Fruit fly (Drosophila melanogaster) whole organism, prepupa: Measurements from ENCODE around the gene dpp.

Experiments used
- Blimp-1 ChIP-seq: fragments of 200-800 bp; sonication (Bioruptor generic); optimal IDR thresholded peaks from 3 replicates; lab custom pipeline; 2017; ENCODE audit warnings: missing biosample characterization, missing genetic modification characterization, mild to moderate bottlenecking, moderate library complexity, missing genetic modification reagents
- CG10631 ChIP-seq: fragments of 200-800 bp; sonication (Bioruptor generic); optimal IDR thresholded peaks from 2 replicates; lab custom pipeline; 2016; ENCODE audit warnings: missing biosample characterization, missing genetic modification characterization
- CG10669 ChIP-seq: fragments of 200-800 bp; sonication (Bioruptor generic); optimal IDR thresholded peaks from 3 replicates; lab custom pipeline; 2018; ENCODE audit warnings: missing biosample characterization, mild to moderate bottlenecking, missing genetic modification characterization, moderate library complexity
- CG11762 ChIP-seq: fragments of 200-800 bp; sonication (Bioruptor generic); optimal IDR thresholded peaks from 3 replicates; lab custom pipeline; 2016; ENCODE audit warnings: missing biosample characterization, missing genetic modification characterization; ENCODE audit not compliant: insufficient read depth
- CG11902 ChIP-seq: fragments of 200-800 bp; sonication (Bioruptor generic); optimal IDR thresholded peaks from 3 replicates; lab custom pipeline; 2016; ENCODE audit warnings: missing biosample characterization, missing genetic modification characterization
- CG15336 ChIP-seq: fragments of 200-800 bp; sonication (Bioruptor generic); IDR thresholded peaks from 2 replicates; pipeline ENCODE4 v1.3.6; 2022; ENCODE audit warnings: missing biosample characterization, missing genetic modification characterization
- CG16779 ChIP-seq: fragments of 200-800 bp; sonication (Bioruptor generic); optimal IDR thresholded peaks from 3 replicates; lab custom pipeline; 2017; ENCODE audit warnings: missing biosample characterization, mild to moderate bottlenecking, missing genetic modification characterization
- CG3032 ChIP-seq: fragments of 200-800 bp; optimal IDR thresholded peaks from 2 replicates; lab custom pipeline; 2019; ENCODE audit warnings: missing biosample characterization, mild to moderate bottlenecking, missing genetic modification characterization, moderate library complexity
- CG31627 ChIP-seq: fragments of 200-800 bp; sonication (Bioruptor generic); optimal IDR thresholded peaks from 3 replicates; lab custom pipeline; 2016; ENCODE audit warnings: missing biosample characterization, missing genetic modification characterization
- CG32006 ChIP-seq: fragments of 200-800 bp; sonication (Bioruptor generic); optimal IDR thresholded peaks from 3 replicates; lab custom pipeline; 2017; ENCODE audit warnings: missing biosample characterization, mild to moderate bottlenecking, missing genetic modification characterization
- CG34406 ChIP-seq: fragments of 200-800 bp; sonication (Bioruptor generic); optimal IDR thresholded peaks from 3 replicates; lab custom pipeline; 2016; ENCODE audit warnings: missing biosample characterization, missing genetic modification characterization
- CG3919 ChIP-seq: fragments of 200-800 bp; sonication (Bioruptor generic); optimal IDR thresholded peaks from 3 replicates; lab custom pipeline; 2016; ENCODE audit warnings: missing biosample characterization, missing genetic modification characterization
- CG4318 ChIP-seq: fragments of 200-800 bp; sonication (Bioruptor generic); optimal IDR thresholded peaks from 3 replicates; lab custom pipeline; 2017; ENCODE audit warnings: missing biosample characterization, mild to moderate bottlenecking, missing genetic modification characterization
- CG6163 ChIP-seq: fragments of 200-800 bp; sonication (Bioruptor generic); IDR thresholded peaks from 3 replicates; pipeline ENCODE4 v1.3.6; 2022; ENCODE audit warnings: missing biosample characterization, missing genetic modification characterization
- CG6276 ChIP-seq: fragments of 200-800 bp; sonication (Bioruptor generic); optimal IDR thresholded peaks from 2 replicates; lab custom pipeline; 2017; ENCODE audit warnings: missing biosample characterization, mild to moderate bottlenecking, missing genetic modification characterization
- CG6808 ChIP-seq: fragments of 200-800 bp; sonication (Bioruptor generic); optimal IDR thresholded peaks from 3 replicates; lab custom pipeline; 2017; ENCODE audit warnings: missing biosample characterization, missing genetic modification characterization, mild to moderate bottlenecking, moderate library complexity, missing genetic modification reagents
- CG8119 ChIP-seq: fragments of 200-800 bp; sonication (Bioruptor generic); IDR thresholded peaks from 3 replicates; pipeline ENCODE4 v1.3.6; 2022; ENCODE audit warnings: missing biosample characterization, missing genetic modification characterization
- CG8319 ChIP-seq: fragments of 200-800 bp; sonication (Bioruptor generic); optimal IDR thresholded peaks from 3 replicates; lab custom pipeline; 2016; ENCODE audit warnings: missing biosample characterization, missing genetic modification characterization
- CG8632 ChIP-seq: fragments of 200-800 bp; sonication (Bioruptor generic); optimal IDR thresholded peaks from 3 replicates; lab custom pipeline; 2016; ENCODE audit warnings: missing biosample characterization, missing genetic modification characterization
- CG9139 ChIP-seq: fragments of 200-800 bp; sonication (Bioruptor generic); optimal IDR thresholded peaks from 3 replicates; lab custom pipeline; 2017; ENCODE audit warnings: missing biosample characterization, mild to moderate bottlenecking, missing genetic modification characterization
- Eip75B ChIP-seq: fragments of 200-800 bp; sonication (Bioruptor generic); optimal IDR thresholded peaks from 3 replicates; lab custom pipeline; 2016; ENCODE audit warnings: missing biosample characterization, missing genetic modification characterization
- Eip78C ChIP-seq: fragments of 200-800 bp; sonication (Bioruptor generic); peaks from one replicate; lab custom pipeline; 2016; ENCODE audit warnings: missing biosample characterization, missing genetic modification characterization
- Eip93F ChIP-seq: fragments of 200-800 bp; sonication (Bioruptor generic); optimal IDR thresholded peaks from 2 replicates; lab custom pipeline; 2016; ENCODE audit warnings: missing biosample characterization, mild to moderate bottlenecking, missing genetic modification characterization
- Ets21C ChIP-seq: fragments of 200-800 bp; sonication (Bioruptor generic); optimal IDR thresholded peaks from 3 replicates; lab custom pipeline; 2016; ENCODE audit warnings: missing biosample characterization, missing genetic modification characterization
- Ets96B ChIP-seq: fragments of 200-800 bp; optimal IDR thresholded peaks from 2 replicates; lab custom pipeline; 2019; ENCODE audit warnings: missing biosample characterization, mild to moderate bottlenecking, missing genetic modification characterization, moderate library complexity
- Gug ChIP-seq: fragments of 200-800 bp; sonication (Bioruptor generic); IDR thresholded peaks from 2 replicates; pipeline ENCODE4 v1.3.6; 2022; ENCODE audit warnings: missing biosample characterization, missing genetic modification characterization
- Hr38 ChIP-seq: sonication (Bioruptor generic); optimal IDR thresholded peaks from 2 replicates; lab custom pipeline; 2016; ENCODE audit warnings: missing biosample characterization, missing genetic modification characterization
- Met ChIP-seq: fragments of 200-800 bp; sonication (Bioruptor generic); optimal IDR thresholded peaks from 3 replicates; lab custom pipeline; 2016; ENCODE audit warnings: missing biosample characterization, missing genetic modification characterization
- OdsH ChIP-seq: fragments of 200-800 bp; sonication (Bioruptor generic); optimal IDR thresholded peaks from 3 replicates; lab custom pipeline; 2016; ENCODE audit warnings: missing biosample characterization, missing genetic modification characterization
- Smox ChIP-seq: fragments of 200-800 bp; sonication (Bioruptor generic); optimal IDR thresholded peaks from 3 replicates; lab custom pipeline; 2016; ENCODE audit warnings: missing biosample characterization, missing genetic modification characterization
- Sox102F ChIP-seq: fragments of 200-800 bp; sonication (Bioruptor generic); optimal IDR thresholded peaks from 2 replicates; lab custom pipeline; 2016; ENCODE audit warnings: missing biosample characterization, mild to moderate bottlenecking, missing genetic modification characterization
- Sox14 ChIP-seq: fragments of 200-800 bp; sonication (Bioruptor generic); optimal IDR thresholded peaks from 3 replicates; lab custom pipeline; 2016; ENCODE audit warnings: missing biosample characterization, missing genetic modification characterization
- achi ChIP-seq: fragments of 200-800 bp; sonication (Bioruptor generic); optimal IDR thresholded peaks from 3 replicates; lab custom pipeline; 2016; ENCODE audit warnings: missing biosample characterization, missing genetic modification characterization
- acj6 ChIP-seq: fragments of 200-800 bp; sonication (Bioruptor generic); optimal IDR thresholded peaks from 3 replicates; lab custom pipeline; 2016; ENCODE audit warnings: missing biosample characterization, missing genetic modification characterization
- dsx ChIP-seq: fragments of 200-800 bp; optimal IDR thresholded peaks from 3 replicates; lab custom pipeline; 2019; ENCODE audit warnings: missing biosample characterization, mild to moderate bottlenecking, missing genetic modification characterization, moderate library complexity; ENCODE audit not compliant: poor library complexity, severe bottlenecking
- eg ChIP-seq: fragments of 200-800 bp; sonication (Bioruptor generic); IDR thresholded peaks from 3 replicates; pipeline ENCODE4 v1.3.6; 2022; ENCODE audit warnings: missing biosample characterization, missing genetic modification characterization
- esn ChIP-seq: fragments of 200-800 bp; sonication (Bioruptor generic); optimal IDR thresholded peaks from 2 replicates; lab custom pipeline; 2016; ENCODE audit warnings: missing biosample characterization, mild to moderate bottlenecking, missing genetic modification characterization, moderate library complexity
- fd59A ChIP-seq: fragments of 200-800 bp; sonication (Bioruptor generic); optimal IDR thresholded peaks from 2 replicates; lab custom pipeline; 2017; ENCODE audit warnings: missing biosample characterization, mild to moderate bottlenecking, missing genetic modification characterization, missing genetic modification reagents
- fd85E ChIP-seq: fragments of 200-800 bp; sonication (Bioruptor generic); optimal IDR thresholded peaks from 3 replicates; lab custom pipeline; 2016; ENCODE audit warnings: missing biosample characterization, missing genetic modification characterization
- fkh ChIP-seq: fragments of 200-800 bp; sonication (Bioruptor generic); optimal IDR thresholded peaks from 3 replicates; lab custom pipeline; 2017; ENCODE audit warnings: missing biosample characterization, mild to moderate bottlenecking, missing genetic modification characterization, moderate library complexity
- net ChIP-seq: fragments of 200-800 bp; sonication (Bioruptor generic); optimal IDR thresholded peaks from 3 replicates; lab custom pipeline; 2016; ENCODE audit warnings: missing biosample characterization, missing genetic modification characterization
- salr ChIP-seq, 2 experiments: fragments of 200-800 bp; sonication (Bioruptor generic); optimal IDR thresholded peaks; 3 replicates each; lab custom pipeline; 2016 to 2018; ENCODE audit warnings: missing biosample characterization in 2 of 2, missing genetic modification characterization in 2 of 2, mild to moderate bottlenecking in 1 of 2
- spab ChIP-seq: fragments of 200-800 bp; sonication (Bioruptor generic); optimal IDR thresholded peaks from 2 replicates; lab custom pipeline; 2017; ENCODE audit warnings: missing biosample characterization, mild to moderate bottlenecking, missing genetic modification characterization, missing genetic modification reagents
- svp ChIP-seq: fragments of 200-800 bp; sonication (Bioruptor generic); peaks from one replicate; lab custom pipeline; 2016; ENCODE audit warnings: missing biosample characterization, missing genetic modification characterization
- topi ChIP-seq: fragments of 200-800 bp; sonication (Bioruptor generic); optimal IDR thresholded peaks from 3 replicates; lab custom pipeline; 2016; ENCODE audit warnings: missing biosample characterization, missing genetic modification characterization
- vri ChIP-seq: fragments of 200-800 bp; sonication (Bioruptor generic); optimal IDR thresholded peaks from 3 replicates; lab custom pipeline; 2016; ENCODE audit warnings: missing biosample characterization, mild to moderate bottlenecking, missing genetic modification characterization

Gene dpp

DNA sequence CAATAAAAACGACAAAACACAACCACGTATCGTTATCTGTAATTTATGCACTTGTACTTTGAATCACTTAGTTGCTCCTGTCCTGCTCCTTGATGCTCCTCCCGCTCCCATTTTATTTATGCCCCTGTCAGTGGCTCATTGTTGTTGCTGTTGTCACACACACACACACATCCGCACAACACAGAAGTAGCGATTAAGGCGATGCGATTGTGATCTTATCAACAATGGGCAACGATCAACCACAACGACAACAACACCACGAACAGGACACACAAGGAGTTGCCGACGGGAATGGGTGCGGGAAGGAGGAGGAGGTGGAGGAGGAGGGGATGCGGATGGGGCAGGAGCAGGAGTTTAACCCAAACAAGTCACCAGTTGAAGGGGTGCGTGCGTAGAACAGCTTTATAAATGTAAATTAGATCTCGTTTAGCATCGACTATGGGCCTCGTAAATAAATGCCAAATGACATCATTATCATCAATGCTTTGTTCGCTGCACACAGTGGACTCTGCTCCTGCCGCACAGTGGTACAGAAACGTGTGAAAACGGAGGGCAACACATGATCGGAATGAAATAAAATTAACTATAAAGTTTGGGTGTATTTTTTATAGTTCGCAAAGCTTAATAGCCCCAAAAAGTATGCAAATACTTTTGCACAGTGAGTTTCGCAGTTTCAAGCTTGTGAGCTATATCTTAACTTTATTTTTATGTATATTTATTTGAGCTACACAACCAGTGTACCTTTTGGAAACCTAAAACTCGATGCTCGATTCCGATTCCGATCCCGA lies 55.7 kb downstream of the dpp start (continued):
- TF ChIP-seq dsx (no peak), CG3032 (tag; lab: Kevin White, UChicago) (peak; percentile 52), topi (GFP tag; lab: Kevin White, UChicago) (peak; percentile 32), eg (no peak), CG32006 (GFP tag; lab: Kevin White, UChicago) (no peak), CG31627 (GFP tag; lab: Kevin White, UChicago) (peak; percentile 15), fd59A (GFP tag; lab: Kevin White, UChicago) (peak; percentile 51), Eip75B (GFP tag; lab: Kevin White, UChicago) (peak; percentile 40), Blimp-1 (GFP tag; lab: Kevin White, UChicago) (no peak), vri (peak; percentile 33), CG11902 (GFP tag; lab: Kevin White, UChicago) (no peak), CG9139 (GFP tag; lab: Kevin White, UChicago) (no peak), fd85E (GFP tag; lab: Kevin White, UChicago) (no peak), spab (GFP tag; lab: Kevin White, UChicago) (peak; percentile 63), net (GFP tag; lab: Kevin White, UChicago) (no peak), CG10669 (peak; percentile 52)

DNA sequence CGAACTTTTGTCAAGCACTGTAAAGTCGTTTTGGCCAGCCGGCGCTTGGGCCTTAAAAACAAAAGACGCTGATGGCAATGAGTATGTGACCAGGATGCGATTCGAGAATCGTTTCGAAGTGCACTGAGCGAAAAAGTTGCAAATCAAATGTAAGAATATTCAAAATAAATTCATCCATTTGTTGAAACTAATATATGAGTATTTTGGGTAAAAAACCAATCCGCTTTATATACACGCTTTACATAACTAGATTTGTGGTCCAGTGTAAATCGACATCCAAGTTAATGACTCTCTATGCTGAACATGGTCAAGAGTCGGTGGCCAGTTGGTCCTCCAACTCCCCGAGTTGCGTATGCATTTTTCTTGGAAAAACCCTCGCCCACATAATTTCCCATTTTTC lies 57.1 kb downstream of the dpp start:
- peak; percentile 43 for TF ChIP-seq achi (GFP tag; lab: Kevin White, UChicago)
- TF ChIP-seq salr (GFP tag; optimal IDR thresholded peaks at IDR 0.05; lab: Kevin White, UChicago), result peak; percentile 11 to 52
- TF ChIP-seq svp (GFP tag; lab: Kevin White, UChicago), result peak; percentile 78
- TF ChIP-seq Met (GFP tag; lab: Kevin White, UChicago), result peak; percentile 50
- TF ChIP-seq eg, result no peak
- no peak for TF ChIP-seq CG8632 (GFP tag; lab: Kevin White, UChicago)
- TF ChIP-seq CG34406 (GFP tag; lab: Kevin White, UChicago), result peak; percentile 25
- 0 out of 3 replicates have a peak, but pooled peaks have one; percentile 39 for TF ChIP-seq CG8119 (GFP tag; lab: Robert Waterston, UW)
- TF ChIP-seq spab (GFP tag; lab: Kevin White, UChicago), result peak; percentile 53
- TF ChIP-seq acj6 (GFP tag; lab: Kevin White, UChicago), result peak; percentile 32
- no peak for TF ChIP-seq fkh (GFP tag; lab: Kevin White, UChicago)
- TF ChIP-seq CG6276, result no peak
- TF ChIP-seq Ets21C (GFP tag; lab: Kevin White, UChicago), result no peak
- no peak for TF ChIP-seq CG11902 (GFP tag; lab: Kevin White, UChicago)
- TF ChIP-seq fd59A (GFP tag; lab: Kevin White, UChicago), result peak; percentile 51
- peak; percentile 65 for TF ChIP-seq CG3919 (GFP tag; lab: Kevin White, UChicago)
- TF ChIP-seq CG15336 (GFP tag; lab: Robert Waterston, UW), result no peak
- no peak for TF ChIP-seq CG4318
- peak; percentile 8 for TF ChIP-seq Sox102F (GFP tag; lab: Kevin White, UChicago)
- TF ChIP-seq Eip75B (GFP tag; lab: Kevin White, UChicago), result peak; percentile 54
- TF ChIP-seq Blimp-1 (GFP tag; lab: Kevin White, UChicago), result no peak
- no peak for TF ChIP-seq CG16779 (tag; lab: Kevin White, UChicago)
- TF ChIP-seq Eip78C (GFP tag; lab: Kevin White, UChicago), result peak; percentile 84
- peak; percentile 56 for TF ChIP-seq CG6808
- peak; percentile 55 for TF ChIP-seq Sox14 (GFP tag; lab: Kevin White, UChicago)
- peak; percentile 52; the same call in 2 of the 3 replicates for TF ChIP-seq CG6163
- peak; percentile 53 for TF ChIP-seq dsx
- peak; percentile 37 for TF ChIP-seq CG31627 (GFP tag; lab: Kevin White, UChicago)
- peak; percentile 58 for TF ChIP-seq CG3032 (tag; lab: Kevin White, UChicago)
- TF ChIP-seq Hr38 (GFP tag; lab: Kevin White, UChicago), result no peak
- TF ChIP-seq CG10631 (GFP tag; lab: Kevin White, UChicago), result peak; percentile 49
- TF ChIP-seq topi (GFP tag; lab: Kevin White, UChicago), result peak; percentile 61
- no peak for TF ChIP-seq fd85E (GFP tag; lab: Kevin White, UChicago)
- no peak for TF ChIP-seq Eip93F (GFP tag; lab: Kevin White, UChicago)
- peak; percentile 14 for TF ChIP-seq OdsH (GFP tag; lab: Kevin White, UChicago)
- TF ChIP-seq Ets96B (tag; lab: Kevin White, UChicago), result peak; percentile 70
- TF ChIP-seq net (GFP tag; lab: Kevin White, UChicago), result no peak
- no peak for TF ChIP-seq CG11762 (GFP tag; lab: Kevin White, UChicago)
- peak; percentile 40 for TF ChIP-seq Smox (GFP tag; lab: Kevin White, UChicago)
- TF ChIP-seq esn (GFP tag; lab: Kevin White, UChicago), result peak; percentile 47
- TF ChIP-seq CG8319, result no peak
- no peak for TF ChIP-seq Gug (GFP tag; lab: Robert Waterston, UW)
